Worm (Caenorhabditis elegans) whole organism, late embryonic: ENCODE results near the gene thoc-5.
A peak's percentile ranks its signal among the peaks of the same experiment; 100 is the strongest.

Experiments
- F13H6.1 ChIP-seq: sonication (generic microtip); optimal IDR thresholded peaks from 2 replicates; lab custom pipeline; 2016; ENCODE audit warnings: missing genetic modification characterization, missing compliant biosample characterization
- K09A11.1 ChIP-seq: sonication (generic microtip); optimal IDR thresholded peaks from 2 replicates; lab custom pipeline; 2017; ENCODE audit warnings: antibody characterized with exemption, mild to moderate bottlenecking, missing genetic modification characterization, missing compliant biosample characterization; ENCODE audit not compliant: insufficient read depth
- T23F11.4 ChIP-seq: fragments of 200-800 bp; sonication (Bioruptor generic); optimal IDR thresholded peaks from 2 replicates; lab custom pipeline; 2018; ENCODE audit warnings: mild to moderate bottlenecking, missing genetic modification characterization, missing compliant biosample characterization
- Y22D7AL.16 ChIP-seq: sonication (generic microtip); optimal IDR thresholded peaks from 2 replicates; lab custom pipeline; 2016; ENCODE audit warnings: missing genetic modification characterization, missing compliant biosample characterization
- ahr-1 ChIP-seq: sonication (generic microtip); optimal IDR thresholded peaks from 2 replicates; lab custom pipeline; 2016; ENCODE audit warnings: missing genetic modification characterization, missing compliant biosample characterization
- ama-1 ChIP-seq: fragments of 150-350 bp; optimal IDR thresholded peaks from 2 replicates; lab custom pipeline; 2014
- ceh-14 ChIP-seq: sonication (generic microtip); optimal IDR thresholded peaks from 2 replicates; lab custom pipeline; 2016; ENCODE audit warnings: missing genotype, missing genetic modification characterization, missing compliant biosample characterization
- ceh-18 ChIP-seq: sonication (generic microtip); optimal IDR thresholded peaks from 2 replicates; lab custom pipeline; 2016; ENCODE audit warnings: missing genetic modification characterization, missing compliant biosample characterization
- ceh-2 ChIP-seq: sonication (generic microtip); optimal IDR thresholded peaks from 2 replicates; lab custom pipeline; 2016; ENCODE audit warnings: missing genotype, missing genetic modification characterization, missing compliant biosample characterization
- ceh-24 ChIP-seq: sonication (generic microtip); optimal IDR thresholded peaks from 2 replicates; lab custom pipeline; 2016; ENCODE audit warnings: mild to moderate bottlenecking, missing genetic modification characterization, missing compliant biosample characterization
- ceh-30 ChIP-seq: fragments of 150-350 bp; optimal IDR thresholded peaks from 2 replicates; lab custom pipeline; 2014; ENCODE audit warnings: missing biosample characterization, missing genetic modification characterization
- ceh-31 ChIP-seq: sonication (generic microtip); optimal IDR thresholded peaks from 2 replicates; lab custom pipeline; 2016; ENCODE audit warnings: missing genetic modification characterization, missing compliant biosample characterization
- ceh-34 ChIP-seq: sonication (generic microtip); optimal IDR thresholded peaks from 2 replicates; lab custom pipeline; 2016; ENCODE audit warnings: mild to moderate bottlenecking, missing genetic modification characterization, missing compliant biosample characterization
- ceh-48 ChIP-seq: sonication (generic microtip); optimal IDR thresholded peaks from 2 replicates; lab custom pipeline; 2016; ENCODE audit warnings: missing genetic modification characterization, inconsistent platforms, missing compliant biosample characterization
- ceh-6 ChIP-seq: fragments of 200-800 bp; sonication (Bioruptor generic); optimal IDR thresholded peaks from 2 replicates; lab custom pipeline; 2018; ENCODE audit warnings: mild to moderate bottlenecking, missing genetic modification characterization, missing compliant biosample characterization
- ceh-9 ChIP-seq: sonication (generic microtip); optimal IDR thresholded peaks from 2 replicates; lab custom pipeline; 2016; ENCODE audit warnings: mild to moderate bottlenecking, missing genetic modification characterization, inconsistent platforms, missing compliant biosample characterization
- dmd-4 ChIP-seq: sonication (generic microtip); optimal IDR thresholded peaks from 2 replicates; lab custom pipeline; 2016; ENCODE audit warnings: borderline replicate concordance, missing genetic modification characterization, missing compliant biosample characterization
- elt-2 ChIP-seq: sonication (generic microtip); optimal IDR thresholded peaks from 2 replicates; lab custom pipeline; 2016; ENCODE audit warnings: missing genetic modification reagents, missing genetic modification characterization, missing compliant biosample characterization
- ets-4 ChIP-seq: sonication (generic microtip); optimal IDR thresholded peaks from 2 replicates; lab custom pipeline; 2016; ENCODE audit warnings: missing genetic modification characterization, missing compliant biosample characterization
- eyg-1 ChIP-seq: sonication (generic microtip); optimal IDR thresholded peaks from 2 replicates; lab custom pipeline; 2016; ENCODE audit warnings: missing genotype, missing genetic modification characterization, missing compliant biosample characterization
- fax-1 ChIP-seq: sonication (generic microtip); optimal IDR thresholded peaks from 2 replicates; lab custom pipeline; 2016; ENCODE audit warnings: missing genotype, missing genetic modification characterization, missing compliant biosample characterization
- hlh-13 ChIP-seq: fragments of 200-800 bp; sonication (Bioruptor generic); optimal IDR thresholded peaks from 2 replicates; lab custom pipeline; 2018; ENCODE audit warnings: mild to moderate bottlenecking, missing genetic modification characterization, missing compliant biosample characterization
- hlh-30 ChIP-seq: sonication (generic microtip); optimal IDR thresholded peaks from 2 replicates; lab custom pipeline; 2017; ENCODE audit warnings: antibody characterized with exemption, missing genetic modification characterization, missing compliant biosample characterization; ENCODE audit not compliant: insufficient read depth
- hlh-6 ChIP-seq: sonication (generic microtip); optimal IDR thresholded peaks from 2 replicates; lab custom pipeline; 2016; ENCODE audit warnings: missing genotype, missing genetic modification characterization, missing compliant biosample characterization
- hlh-8 ChIP-seq: sonication (generic microtip); optimal IDR thresholded peaks from 2 replicates; lab custom pipeline; 2016; ENCODE audit warnings: missing genotype, missing genetic modification characterization, missing compliant biosample characterization
- lin-11 ChIP-seq: fragments of 200-800 bp; sonication (Bioruptor generic); optimal IDR thresholded peaks from 2 replicates; lab custom pipeline; 2018; ENCODE audit warnings: mild to moderate bottlenecking, missing genetic modification characterization, missing compliant biosample characterization
- madf-2 ChIP-seq: sonication (generic microtip); optimal IDR thresholded peaks from 2 replicates; lab custom pipeline; 2017; ENCODE audit warnings: missing genetic modification characterization, missing compliant biosample characterization
- mec-3 ChIP-seq: sonication (generic microtip); optimal IDR thresholded peaks from 2 replicates; lab custom pipeline; 2016; ENCODE audit warnings: borderline replicate concordance, missing genetic modification characterization, missing compliant biosample characterization
- nhr-232 ChIP-seq: sonication (generic microtip); optimal IDR thresholded peaks from 2 replicates; lab custom pipeline; 2016; ENCODE audit warnings: missing genetic modification characterization, missing compliant biosample characterization
- npax-4 ChIP-seq: sonication (generic microtip); optimal IDR thresholded peaks from 2 replicates; lab custom pipeline; 2016; ENCODE audit warnings: missing genetic modification characterization, missing compliant biosample characterization
- odd-2 ChIP-seq: sonication (generic microtip); optimal IDR thresholded peaks from 2 replicates; lab custom pipeline; 2017; ENCODE audit warnings: antibody characterized with exemption, mild to moderate bottlenecking, missing genetic modification characterization, missing compliant biosample characterization
- pag-3 ChIP-seq: sonication (generic microtip); optimal IDR thresholded peaks from 2 replicates; lab custom pipeline; 2016; ENCODE audit warnings: missing compliant biosample characterization, missing genetic modification characterization, borderline replicate concordance
- pax-1 ChIP-seq: fragments of 150-350 bp; optimal IDR thresholded peaks from 2 replicates; lab custom pipeline; 2014; ENCODE audit warnings: missing biosample characterization, missing genetic modification characterization
- pha-2 ChIP-seq: sonication (generic microtip); optimal IDR thresholded peaks from 2 replicates; lab custom pipeline; 2017; ENCODE audit warnings: mild to moderate bottlenecking, missing genetic modification characterization, missing compliant biosample characterization
- pqm-1 ChIP-seq: sonication (generic microtip); optimal IDR thresholded peaks from 2 replicates; lab custom pipeline; 2016; ENCODE audit warnings: missing genetic modification characterization, missing compliant biosample characterization
- pros-1 ChIP-seq: fragments of 150-350 bp; optimal IDR thresholded peaks from 2 replicates; lab custom pipeline; 2014; ENCODE audit warnings: missing biosample characterization, missing genetic modification reagents, missing genetic modification characterization
- rnt-1 ChIP-seq: sonication (generic microtip); optimal IDR thresholded peaks from 2 replicates; lab custom pipeline; 2016; ENCODE audit warnings: missing genetic modification characterization, missing compliant biosample characterization
- sox-2 ChIP-seq: fragments of 200-800 bp; sonication (Bioruptor generic); IDR thresholded peaks from 2 replicates; pipeline ENCODE4 v1.3.6; 2022; ENCODE audit warnings: missing genetic modification reagents, missing genetic modification characterization, missing compliant biosample characterization
- sox-4 ChIP-seq: sonication (generic microtip); optimal IDR thresholded peaks from 2 replicates; lab custom pipeline; 2017; ENCODE audit warnings: mild to moderate bottlenecking, missing genetic modification characterization, inconsistent platforms, missing compliant biosample characterization
- tbx-2 ChIP-seq: sonication (generic microtip); optimal IDR thresholded peaks from 2 replicates; lab custom pipeline; 2016; ENCODE audit warnings: missing genetic modification characterization, missing compliant biosample characterization
- tbx-7 ChIP-seq: sonication (generic microtip); optimal IDR thresholded peaks from 2 replicates; lab custom pipeline; 2016; ENCODE audit warnings: missing genotype, missing genetic modification characterization, missing compliant biosample characterization
- ttx-3 ChIP-seq: sonication (generic microtip); optimal IDR thresholded peaks from 2 replicates; lab custom pipeline; 2016; ENCODE audit warnings: missing genetic modification reagents, missing genetic modification characterization, missing compliant biosample characterization
- unc-3 ChIP-seq, 2 experiments: fragments of 200-800 bp in 1 of 2; sonication (Bioruptor generic) in 1 of 2; sonication (generic microtip) in 1 of 2; conservative IDR thresholded peaks in 1 of 2; optimal IDR thresholded peaks in 1 of 2; 2 replicates each; pipeline versions ENCODE4 v1.3.6 to Lab custom; 2016 to 2022; ENCODE audit warnings: missing compliant biosample characterization in 2 of 2, missing genetic modification characterization in 2 of 2, missing genetic modification reagents in 1 of 2
- unc-42 ChIP-seq: sonication (generic microtip); optimal IDR thresholded peaks from 2 replicates; lab custom pipeline; 2016; ENCODE audit warnings: missing genotype, missing genetic modification characterization, missing compliant biosample characterization
- unc-55 ChIP-seq: sonication (generic microtip); optimal IDR thresholded peaks from 2 replicates; lab custom pipeline; 2017; ENCODE audit warnings: missing biosample characterization, missing genetic modification reagents, missing genetic modification characterization
- unc-86 ChIP-seq: sonication (generic microtip); optimal IDR thresholded peaks from 2 replicates; lab custom pipeline; 2016; ENCODE audit warnings: missing genetic modification characterization, missing compliant biosample characterization
- ztf-16 ChIP-seq: sonication (generic microtip); optimal IDR thresholded peaks from 2 replicates; lab custom pipeline; 2017; ENCODE audit warnings: missing genetic modification characterization, missing compliant biosample characterization

Gene thoc-5

DNA sequence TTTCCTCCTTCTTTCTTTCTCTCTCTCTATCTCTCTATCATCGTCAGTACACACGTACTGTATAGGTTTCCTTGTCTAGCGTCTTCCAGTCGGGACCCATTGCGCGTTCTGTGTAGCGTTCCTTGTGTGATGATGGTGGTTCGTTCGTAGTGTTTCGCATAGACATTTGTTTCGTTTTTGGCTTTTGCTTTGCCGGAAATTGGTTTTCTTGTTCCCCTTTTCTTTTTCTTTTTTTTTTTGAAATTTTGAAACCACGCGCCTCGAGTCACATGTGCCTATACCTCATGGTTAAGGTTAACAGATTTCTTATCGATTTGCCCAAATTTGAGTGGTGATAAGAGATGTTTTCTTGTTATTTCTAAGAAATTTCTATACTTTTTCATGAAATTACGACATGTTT, 30.6 kb downstream of the thoc-5 start:
- TF ChIP-seq T23F11.4 (GFP tag; lab: Kevin White, UChicago) (no peak), dmd-4 (no peak), hlh-6 (tag; lab: Kevin White, UChicago) (no peak), ztf-16 (tag; lab: Kevin White, UChicago) (no peak), ceh-9 (tag; lab: Kevin White, UChicago) (no peak), unc-42 (no peak), ahr-1 (tag; lab: Kevin White, UChicago) (no peak), lin-11 (no peak), eyg-1 (no peak), K09A11.1 (tag; lab: Kevin White, UChicago) (no peak), tbx-2 (tag; lab: Kevin White, UChicago) (no peak), F13H6.1 (tag; lab: Kevin White, UChicago) (no peak), hlh-30 (tag; lab: Kevin White, UChicago) (no peak), sox-2 (GFP tag; lab: Robert Waterston, UW) (no peak), odd-2 (no peak)
- TF ChIP-seq, all 69 proteins: peak for 0

DNA sequence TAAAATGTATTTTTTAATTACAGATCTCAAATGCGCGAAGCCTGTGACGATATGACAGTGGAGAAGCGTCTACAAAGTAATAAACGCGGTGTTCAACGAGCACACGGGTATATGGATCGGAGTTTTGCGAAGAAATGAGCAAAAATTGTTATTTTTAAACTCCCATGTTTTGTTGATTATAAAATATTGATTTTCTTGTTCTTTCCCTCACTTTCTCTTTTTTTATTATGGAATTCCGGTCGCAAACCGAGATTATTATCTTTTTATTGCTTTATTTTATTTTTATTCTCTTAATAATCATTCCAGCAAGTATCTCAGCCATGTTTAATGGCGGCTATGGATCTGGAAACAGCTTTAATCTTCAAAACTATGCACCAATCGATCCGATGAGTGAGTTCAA, 38.3 kb downstream of the thoc-5 start, which contains the start of gene pqe-1:
Gene pqe-1 (plus strand): TSS at position 301 of the 400 bp plus-strand sequence.
- TF ChIP-seq ama-1 (lab: Kevin White, UChicago) (no peak), ceh-18 (tag; lab: Kevin White, UChicago) (no peak), dmd-4 (no peak), pag-3 (no peak), ceh-2 (tag; lab: Kevin White, UChicago) (no peak), ztf-16 (tag; lab: Kevin White, UChicago) (no peak), ceh-34 (no peak), nhr-232 (tag; lab: Kevin White, UChicago) (no peak), ceh-24 (no peak), unc-55 (GFP tag; lab: Kevin White, UChicago) (no peak), ceh-48 (no peak)
- TF ChIP-seq, all 69 proteins: peak for 0

DNA sequence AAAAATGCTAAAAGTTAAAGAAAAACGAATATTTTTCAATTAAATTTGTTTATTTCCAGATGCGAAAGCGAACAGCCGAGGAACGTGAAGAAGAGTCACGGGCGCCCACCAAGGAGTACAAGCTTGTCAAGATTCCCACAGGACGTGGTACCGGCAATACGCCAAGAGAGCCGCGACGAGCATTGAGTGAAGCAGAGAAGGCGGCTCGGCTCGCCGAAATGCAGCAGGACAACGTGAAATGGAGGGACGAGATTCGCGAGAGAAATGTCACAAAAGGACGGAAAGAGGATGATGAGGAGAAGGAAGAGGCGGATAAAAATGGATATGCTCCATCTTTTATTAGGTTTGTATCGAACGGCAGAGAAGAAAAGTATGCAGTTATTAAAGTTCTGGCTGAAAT, 38.8 kb downstream of the thoc-5 start:
- TF ChIP-seq pqm-1 (tag; lab: Kevin White, UChicago) (no peak), hlh-30 (tag; lab: Kevin White, UChicago) (no peak), ceh-18 (tag; lab: Kevin White, UChicago) (no peak), unc-3 (GFP tag; conservative IDR thresholded peaks at IDR 0.05; lab: Robert Waterston, UW) (no peak), unc-3 (tag; optimal IDR thresholded peaks at IDR 0.05; lab: Kevin White, UChicago) (no peak)

DNA sequence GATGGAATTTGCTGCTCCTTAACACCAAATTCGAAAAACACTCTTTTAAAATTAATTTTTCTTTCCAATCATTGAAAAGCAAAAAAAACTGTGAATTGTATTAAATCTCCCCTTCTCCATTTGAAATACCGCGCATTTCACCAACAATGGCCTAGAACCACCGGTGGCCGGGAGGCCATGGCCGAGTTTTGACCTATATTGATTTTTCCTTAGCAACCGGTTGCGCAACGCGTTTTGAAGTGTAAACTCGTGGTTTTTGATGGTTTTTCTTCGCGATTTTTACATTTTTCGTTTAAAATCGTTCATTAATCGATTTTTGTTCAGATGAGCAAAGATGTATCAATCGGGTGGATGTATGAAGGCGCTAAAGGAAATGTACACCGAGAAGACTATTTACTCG, 40.9 kb downstream of the thoc-5 start, which contains the start of gene mog-3:
Gene mog-3 (plus strand): TSS at position 319 of the 400 bp plus-strand sequence.
- TF ChIP-seq ceh-18 (tag; lab: Kevin White, UChicago): peak; percentile 7
- TF ChIP-seq ceh-14 (tag; lab: Kevin White, UChicago): peak; percentile 72
- no peak for TF ChIP-seq sox-4 (tag; lab: Kevin White, UChicago)
- TF ChIP-seq F13H6.1 (tag; lab: Kevin White, UChicago): peak; percentile 59
- TF ChIP-seq pha-2: no peak
- peak; percentile 97 for TF ChIP-seq ceh-31 (tag; lab: Kevin White, UChicago)
- TF ChIP-seq ttx-3: peak; percentile 23
- peak; percentile 98 for TF ChIP-seq ceh-48
- TF ChIP-seq ama-1 (lab: Kevin White, UChicago): no peak
- peak; percentile 12 for TF ChIP-seq hlh-30 (tag; lab: Kevin White, UChicago)
- peak; percentile 26 for TF ChIP-seq madf-2 (tag; lab: Kevin White, UChicago)
- TF ChIP-seq mec-3 (tag; lab: Kevin White, UChicago): peak; percentile 88
- peak; percentile 87 for TF ChIP-seq hlh-8 (tag; lab: Kevin White, UChicago)
- peak; percentile 17 for TF ChIP-seq unc-86 (tag; lab: Kevin White, UChicago)
- TF ChIP-seq fax-1 (tag; lab: Kevin White, UChicago): peak; percentile 68
- no peak for TF ChIP-seq Y22D7AL.16 (tag; lab: Kevin White, UChicago)
- TF ChIP-seq ceh-6 (GFP tag; lab: Kevin White, UChicago): no peak
- TF ChIP-seq pqm-1 (tag; lab: Kevin White, UChicago): peak; percentile 50
- TF ChIP-seq pros-1 (tag; lab: Kevin White, UChicago): no peak
- peak; percentile 100 for TF ChIP-seq ets-4 (tag; lab: Kevin White, UChicago)
- peak; percentile 32 for TF ChIP-seq hlh-13
- TF ChIP-seq tbx-7 (tag; lab: Kevin White, UChicago): peak; percentile 89
- peak; percentile 3 for TF ChIP-seq ahr-1 (tag; lab: Kevin White, UChicago)
- peak; percentile 30 for TF ChIP-seq ztf-16 (tag; lab: Kevin White, UChicago)
- TF ChIP-seq rnt-1 (tag; lab: Kevin White, UChicago): peak; percentile 87
- TF ChIP-seq elt-2 (tag; lab: Kevin White, UChicago): peak; percentile 64
- TF ChIP-seq ceh-30 (tag; lab: Kevin White, UChicago): no peak
- TF ChIP-seq pax-1 (tag; lab: Kevin White, UChicago): no peak
- TF ChIP-seq npax-4 (tag; lab: Kevin White, UChicago): no peak
